Fruit fly (Drosophila melanogaster) whole organism, pupa: ENCODE data around the gene CG31088.

Experiments used
- EcR ChIP-seq: fragments of 200-800 bp; sonication (Bioruptor generic); optimal IDR thresholded peaks from 3 replicates; lab custom pipeline; 2019; ENCODE audit warnings: missing biosample characterization, missing genetic modification characterization, mild to moderate bottlenecking, moderate library complexity, missing genetic modification reagents
- Snoo ChIP-seq: fragments of 200-800 bp; sonication (Bioruptor generic); optimal IDR thresholded peaks from 3 replicates; lab custom pipeline; 2017; ENCODE audit warnings: missing biosample characterization, mild to moderate bottlenecking, missing genetic modification characterization, inconsistent platforms

dm6 chr3R:15935538-15935937 is 15.2 kb downstream of the CG31088 start:
- TF ChIP-seq EcR (GFP tag; lab: Kevin White, UChicago) (no peak), Snoo (no peak)
